Fruit fly (Drosophila melanogaster): ENCODE data around the gene Sec61gamma.
A peak's percentile ranks its signal among the peaks of the same experiment; 100 is the strongest.

Gene Sec61gamma

dm6 chrX:19618183-19618740 is 24.9 kb upstream of the Sec61gamma start, which contains the start of the genes Pstk and Tim9b (continued):
- peak; percentile 69 for TF ChIP-seq CG7963 (GFP tag; IDR thresholded peaks at IDR 0.05; ENCODE audit: partially characterized antibody)
- TF ChIP-seq Bgb (GFP tag; IDR thresholded peaks at IDR 0.05; ENCODE audit: partially characterized antibody), result peak; percentile 47
- peak; percentile 45; the same call in 2 of the 3 replicates for TF ChIP-seq zen2 (GFP tag; IDR thresholded peaks at IDR 0.05; ENCODE audit: partially characterized antibody)
- peak; percentile 46 for TF ChIP-seq MESR4 (GFP tag; optimal IDR thresholded peaks at IDR 0.05)
- peak; percentile 49 for TF ChIP-seq hbn (GFP tag; IDR thresholded peaks at IDR 0.05; ENCODE audit: partially characterized antibody)
- peak; percentile 46; the same call in 1 of the 2 replicates for TF ChIP-seq unc-4 (GFP tag; IDR thresholded peaks at IDR 0.05; ENCODE audit: partially characterized antibody)

- TF ChIP-seq CG8924 (tag; optimal IDR thresholded peaks at IDR 0.05) (no peak), Dip2 (GFP tag; IDR thresholded peaks at IDR 0.05) (no peak), Fer1 (GFP tag; optimal IDR thresholded peaks at IDR 0.05) (no peak), Meics (GFP tag; optimal IDR thresholded peaks at IDR 0.05) (no peak), CG9932 (GFP tag; IDR thresholded peaks at IDR 0.05) (no peak), CG8388 (GFP tag; optimal IDR thresholded peaks at IDR 0.05) (no peak), nerfin-1 (tag; optimal IDR thresholded peaks at IDR 0.05) (no peak), psq (GFP tag; optimal IDR thresholded peaks at IDR 0.05) (no peak), chn (GFP tag; optimal IDR thresholded peaks at IDR 0.05) (no peak), ken (GFP tag; IDR thresholded peaks at IDR 0.05) (no peak), pfk (GFP tag; optimal IDR thresholded peaks at IDR 0.05) (no peak), CG10565 (GFP tag; optimal IDR thresholded peaks at IDR 0.05) (no peak), wor (GFP tag; IDR thresholded peaks at IDR 0.05) (no peak), Tbp (GFP tag; optimal IDR thresholded peaks at IDR 0.05) (no peak), CG2116 (GFP tag; optimal IDR thresholded peaks at IDR 0.05) (no peak), repo (GFP tag; optimal IDR thresholded peaks at IDR 0.05) (no peak)
Measured at dm6 chrX:19621145-19621544, 22.0 kb upstream of the Sec61gamma start, which contains the start of gene CG14221. CG14221 (minus strand) TSS chrX:19621245.

dm6 chrX:19622924-19623323 is 20.2 kb upstream of the Sec61gamma start, which contains the start of the genes Naa20A and MKP-4:
Naa20A (minus strand) TSS chrX:19623074.
MKP-4 (plus strand) TSS chrX:19623114.
- no peak for TF ChIP-seq CG1529 (GFP tag; optimal IDR thresholded peaks at IDR 0.05)
- TF ChIP-seq dmrt11E (tag; optimal IDR thresholded peaks at IDR 0.05), result no peak
- TF ChIP-seq Fer1 (GFP tag; optimal IDR thresholded peaks at IDR 0.05), result peak; percentile 5
- peak; percentile 49 for TF ChIP-seq Dp (GFP tag; optimal IDR thresholded peaks at IDR 0.05)
- no peak for TF ChIP-seq CG5180 (GFP tag; optimal IDR thresholded peaks at IDR 0.05)
- TF ChIP-seq Bgb (GFP tag; IDR thresholded peaks at IDR 0.05; ENCODE audit: partially characterized antibody), result peak; percentile 77; the same call in 1 of the 2 replicates
- TF ChIP-seq CG12659 (GFP tag; optimal IDR thresholded peaks at IDR 0.05), result peak; percentile 36
- no peak for TF ChIP-seq twi (tag; optimal IDR thresholded peaks at IDR 0.05)
- TF ChIP-seq CG1233 (GFP tag; optimal IDR thresholded peaks at IDR 0.05), result no peak
- no peak for TF ChIP-seq CG32767 (GFP tag; IDR thresholded peaks at IDR 0.05)
- TF ChIP-seq CG11093 (GFP tag; IDR thresholded peaks at IDR 0.05), result no peak
- peak; percentile 7 for TF ChIP-seq ewg (GFP tag; optimal IDR thresholded peaks at IDR 0.05)
- TF ChIP-seq chinmo (GFP tag; IDR thresholded peaks at IDR 0.05; ENCODE audit: partially characterized antibody), result peak; percentile 69; the same call in 1 of the 4 replicates
- no peak for TF ChIP-seq tx (GFP tag; optimal IDR thresholded peaks at IDR 0.05)
- TF ChIP-seq tna (GFP tag; IDR thresholded peaks at IDR 0.05; ENCODE audit: partially characterized antibody), result peak; percentile 60
- TF ChIP-seq dimm (GFP tag; IDR thresholded peaks at IDR 0.05), result no peak
- 0 out of 2 replicates have a peak, but pooled peaks have one; percentile 14 for TF ChIP-seq NFAT (GFP tag; IDR thresholded peaks at IDR 0.05)
- no peak for TF ChIP-seq Blimp-1 (GFP tag; optimal IDR thresholded peaks at IDR 0.05)
- TF ChIP-seq Six4 (GFP tag; optimal IDR thresholded peaks at IDR 0.05), result no peak
- no peak for TF ChIP-seq Gug (GFP tag; IDR thresholded peaks at IDR 0.05)
- TF ChIP-seq CG9797 (GFP tag; optimal IDR thresholded peaks at IDR 0.05), result peak; percentile 83
- TF ChIP-seq CG4617 (GFP tag; optimal IDR thresholded peaks at IDR 0.05; ENCODE audit: borderline replicate concordance), result peak; percentile 52
- no peak for TF ChIP-seq MTF-1 (GFP tag; optimal IDR thresholded peaks at IDR 0.05; ENCODE audit: borderline replicate concordance)
- TF ChIP-seq CG11696 (GFP tag; IDR thresholded peaks at IDR 0.05), result peak; percentile 52; the same call in 1 of the 2 replicates
- TF ChIP-seq Rfx (GFP tag; IDR thresholded peaks at IDR 0.05), result no peak
- TF ChIP-seq CG6854 (GFP tag; optimal IDR thresholded peaks at IDR 0.05), result no peak
- no peak for TF ChIP-seq scrt (GFP tag; optimal IDR thresholded peaks at IDR 0.05)

All from whole organism, embryonic.